Worm (Caenorhabditis elegans) whole organism, early embryonic: ENCODE results near the gene ztf-22.

ENCODE experiments used
- ama-1 ChIP-seq: fragments of 150-350 bp; optimal IDR thresholded peaks from 2 replicates; lab custom pipeline; 2014
- ceh-36 ChIP-seq: sonication (generic microtip); optimal IDR thresholded peaks from 2 replicates; lab custom pipeline; 2016; ENCODE audit warnings: missing genetic modification characterization, inconsistent platforms, missing compliant biosample characterization
- flt-1 ChIP-seq: fragments of 200-800 bp; sonication (Bioruptor generic); IDR thresholded peaks from 2 replicates; pipeline ENCODE4 v1.3.6; 2022; ENCODE audit warnings: missing genetic modification characterization, missing compliant biosample characterization
- hmbx-1 ChIP-seq: sonication (generic microtip); optimal IDR thresholded peaks from 2 replicates; lab custom pipeline; 2016; ENCODE audit warnings: mild to moderate bottlenecking, missing genetic modification characterization, missing compliant biosample characterization
- pes-1 ChIP-seq: fragments of 200-800 bp; sonication (Bioruptor generic); IDR thresholded peaks from 2 replicates; pipeline ENCODE4 v1.3.6; 2022; ENCODE audit warnings: missing genetic modification reagents, missing genetic modification characterization, missing compliant biosample characterization
- sea-1 ChIP-seq: fragments of 200-800 bp; sonication (Bioruptor generic); conservative IDR thresholded peaks from 2 replicates; pipeline ENCODE4 v1.3.6; 2022; ENCODE audit warnings: missing genetic modification characterization, missing compliant biosample characterization
- tbx-11 ChIP-seq: fragments of 200-800 bp; sonication (Bioruptor generic); IDR thresholded peaks from 2 replicates; pipeline ENCODE4 v1.3.6; 2022; ENCODE audit warnings: missing genetic modification characterization, missing compliant biosample characterization
- tra-4 ChIP-seq: sonication (generic microtip); optimal IDR thresholded peaks from 2 replicates; lab custom pipeline; 2017; ENCODE audit warnings: missing genetic modification characterization, missing compliant biosample characterization

DNA sequence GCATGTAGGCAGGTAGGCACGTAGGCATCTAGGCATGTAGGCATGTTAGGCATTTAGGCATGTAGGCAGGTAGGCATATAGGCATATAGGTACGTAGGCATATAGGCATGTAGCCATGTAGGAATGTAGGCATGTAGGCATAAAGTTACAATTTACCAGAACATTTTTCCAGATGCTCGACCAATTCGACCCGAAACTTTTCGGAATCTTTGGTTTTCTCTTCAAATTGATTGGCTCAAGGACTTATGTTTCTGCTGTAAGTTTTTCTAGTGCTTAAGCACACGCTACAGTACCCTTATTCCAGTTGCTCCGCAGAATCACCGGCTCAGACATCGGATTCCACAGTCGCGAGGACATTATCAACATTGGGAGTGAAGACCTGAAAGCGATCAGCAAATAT, 24.6 kb upstream of the ztf-22 start:
- TF ChIP-seq pes-1 (GFP tag; lab: Robert Waterston, UW) (no peak), hmbx-1 (no peak), tra-4 (tag; lab: Kevin White, UChicago) (no peak), flt-1 (GFP tag; lab: Robert Waterston, UW) (no peak), ceh-36 (no peak), tbx-11 (GFP tag; lab: Robert Waterston, UW) (no peak), ama-1 (lab: Kevin White, UChicago) (no peak), sea-1 (GFP tag; lab: Robert Waterston, UW) (no peak)
